Worm (Caenorhabditis elegans) whole organism, young adult: Measurements from ENCODE around the gene K09E3.7.
A peak's percentile ranks its signal among the peaks of the same experiment; 100 is the strongest.

Source experiments
- C06A6.2 ChIP-seq: fragments of 200-800 bp; sonication (Bioruptor generic); conservative IDR thresholded peaks from 2 replicates; pipeline ENCODE4 v1.3.6; 2022; ENCODE audit warnings: missing genetic modification characterization, missing compliant biosample characterization
- D2030.7 ChIP-seq: fragments of 200-800 bp; sonication (Bioruptor generic); IDR thresholded peaks from 2 replicates; pipeline ENCODE4 v1.3.6; 2022; ENCODE audit warnings: missing genetic modification reagents, missing genetic modification characterization, missing compliant biosample characterization
- F23B12.7 ChIP-seq: sonication (generic microtip); optimal IDR thresholded peaks from 2 replicates; lab custom pipeline; 2017; ENCODE audit warnings: missing genetic modification characterization, mild to moderate bottlenecking, missing compliant biosample characterization, antibody characterized with exemption, moderate library complexity; ENCODE audit not compliant: insufficient read depth
- F39B2.1 ChIP-seq: fragments of 200-800 bp; sonication (Bioruptor generic); IDR thresholded peaks from 2 replicates; pipeline ENCODE4 v1.3.6; 2022; ENCODE audit warnings: missing genetic modification reagents, missing genetic modification characterization, missing compliant biosample characterization
- F49E8.2 ChIP-seq: sonication (generic microtip); optimal IDR thresholded peaks from 3 replicates; lab custom pipeline; 2017; ENCODE audit warnings: missing genetic modification characterization, mild to moderate bottlenecking, missing compliant biosample characterization, antibody characterized with exemption, moderate library complexity; ENCODE audit not compliant: insufficient read depth
- T07F8.4 ChIP-seq: sonication (generic microtip); optimal IDR thresholded peaks from 2 replicates; lab custom pipeline; 2016; ENCODE audit warnings: mild to moderate bottlenecking, missing genetic modification characterization, moderate library complexity, missing compliant biosample characterization
- T26A5.8 ChIP-seq: sonication (generic microtip); optimal IDR thresholded peaks from 2 replicates; lab custom pipeline; 2016; ENCODE audit warnings: missing genetic modification characterization, missing compliant biosample characterization
- Y53F4B.3 ChIP-seq: fragments of 200-800 bp; sonication (Bioruptor generic); IDR thresholded peaks from 2 replicates; pipeline ENCODE4 v1.3.6; 2022; ENCODE audit warnings: missing genetic modification reagents, missing genetic modification characterization, missing compliant biosample characterization
- Y79H2A.3 ChIP-seq: fragments of 200-800 bp; sonication (Bioruptor generic); conservative IDR thresholded peaks from 2 replicates; pipeline ENCODE4 v1.3.6; 2022; ENCODE audit warnings: missing genetic modification reagents, missing genetic modification characterization, missing compliant biosample characterization
- ZK185.1 ChIP-seq: sonication (generic microtip); optimal IDR thresholded peaks from 2 replicates; lab custom pipeline; 2016; ENCODE audit warnings: mild to moderate bottlenecking, missing genetic modification characterization, missing compliant biosample characterization; ENCODE audit not compliant: poor library complexity, severe bottlenecking
- akir-1 ChIP-seq: fragments of 200-800 bp; sonication (Bioruptor generic); optimal IDR thresholded peaks from 2 replicates; lab custom pipeline; 2018; ENCODE audit warnings: mild to moderate bottlenecking, missing genetic modification characterization, moderate library complexity, missing compliant biosample characterization
- ama-1 ChIP-seq, 3 experiments: fragments of 150-350 bp in 1 of 3; sonication (generic microtip) in 2 of 3; optimal IDR thresholded peaks; 2 replicates each; lab custom pipeline; 2014 to 2018; ENCODE audit warnings: missing biosample characterization in 2 of 3, missing genetic modification characterization in 2 of 3, missing genetic modification reagents in 2 of 3
- atf-7 ChIP-seq: sonication (generic microtip); optimal IDR thresholded peaks from 2 replicates; lab custom pipeline; 2017; ENCODE audit warnings: mild to moderate bottlenecking, missing genetic modification characterization, missing compliant biosample characterization
- bed-1 ChIP-seq: fragments of 200-800 bp; sonication (Bioruptor generic); IDR thresholded peaks from 2 replicates; pipeline ENCODE4 v1.3.6; 2022; ENCODE audit warnings: missing genetic modification reagents, missing genetic modification characterization, missing compliant biosample characterization
- ceh-100 ChIP-seq: fragments of 200-800 bp; sonication (Bioruptor generic); IDR thresholded peaks from 2 replicates; pipeline ENCODE4 v1.3.6; 2022; ENCODE audit warnings: missing genetic modification reagents, missing genetic modification characterization, missing compliant biosample characterization
- ceh-27 ChIP-seq: fragments of 200-800 bp; sonication (Bioruptor generic); optimal IDR thresholded peaks from 2 replicates; lab custom pipeline; 2018; ENCODE audit warnings: mild to moderate bottlenecking, missing genetic modification characterization, moderate library complexity, missing compliant biosample characterization
- ceh-40 ChIP-seq: fragments of 200-800 bp; sonication (Bioruptor generic); IDR thresholded peaks from 2 replicates; pipeline ENCODE4 v1.3.6; 2022; ENCODE audit warnings: missing genetic modification characterization, missing compliant biosample characterization
- ceh-58 ChIP-seq: fragments of 200-800 bp; sonication (Bioruptor generic); IDR thresholded peaks from 2 replicates; pipeline ENCODE4 v1.3.6; 2022; ENCODE audit warnings: missing genetic modification characterization, missing compliant biosample characterization
- dox-1 ChIP-seq: fragments of 200-800 bp; sonication (Bioruptor generic); IDR thresholded peaks from 2 replicates; pipeline ENCODE4 v1.3.6; 2022; ENCODE audit warnings: missing genetic modification reagents, missing genetic modification characterization, missing compliant biosample characterization
- egl-18 ChIP-seq: fragments of 200-800 bp; sonication (Bioruptor generic); IDR thresholded peaks from 2 replicates; pipeline ENCODE4 v1.3.6; 2022; ENCODE audit warnings: missing genetic modification reagents, missing genetic modification characterization, missing compliant biosample characterization
- egl-44 ChIP-seq: fragments of 200-800 bp; sonication (Bioruptor generic); IDR thresholded peaks from 2 replicates; pipeline ENCODE4 v1.3.6; 2022; ENCODE audit warnings: missing genetic modification reagents, missing genetic modification characterization, missing compliant biosample characterization
- ekl-4 ChIP-seq: fragments of 200-800 bp; sonication (Bioruptor generic); IDR thresholded peaks from 2 replicates; pipeline ENCODE4 v1.3.6; 2022; ENCODE audit warnings: missing genetic modification reagents, missing genetic modification characterization, missing compliant biosample characterization
- gei-17 ChIP-seq: fragments of 200-800 bp; sonication (Bioruptor generic); optimal IDR thresholded peaks from 2 replicates; lab custom pipeline; 2018; ENCODE audit warnings: mild to moderate bottlenecking, missing genetic modification characterization, missing compliant biosample characterization
- hlh-12 ChIP-seq: sonication (generic microtip); optimal IDR thresholded peaks from 2 replicates; lab custom pipeline; 2016; ENCODE audit warnings: missing genetic modification characterization, missing compliant biosample characterization
- hmg-1.2 ChIP-seq: fragments of 200-800 bp; sonication (Bioruptor generic); IDR thresholded peaks from 2 replicates; pipeline ENCODE4 v1.3.6; 2022; ENCODE audit warnings: missing genetic modification reagents, missing genetic modification characterization, missing compliant biosample characterization
- lag-1 ChIP-seq: fragments of 200-800 bp; sonication (Bioruptor generic); IDR thresholded peaks from 2 replicates; pipeline ENCODE4 v1.3.6; 2022; ENCODE audit warnings: missing genetic modification reagents, missing genetic modification characterization, missing compliant biosample characterization
- let-607 ChIP-seq, 2 experiments: fragments of 200-800 bp in 1 of 2; sonication (Bioruptor generic) in 1 of 2; sonication (generic microtip) in 1 of 2; optimal IDR thresholded peaks; 2 replicates each; lab custom pipeline; 2016 to 2018; ENCODE audit warnings: mild to moderate bottlenecking in 2 of 2, missing compliant biosample characterization in 2 of 2, missing genetic modification characterization in 2 of 2, moderate library complexity in 2 of 2, missing genotype in 1 of 2
- lin-26 ChIP-seq: fragments of 200-800 bp; sonication (Bioruptor generic); IDR thresholded peaks from 2 replicates; pipeline ENCODE4 v1.3.6; 2022; ENCODE audit warnings: missing genetic modification reagents, missing genetic modification characterization, missing compliant biosample characterization
- lin-35 ChIP-seq, 3 experiments: fragments of 150-350 bp in 2 of 3; sonication (generic microtip) in 1 of 3; optimal IDR thresholded peaks; 2 replicates each; lab custom pipeline; 2014 to 2018; ENCODE audit warnings: missing biosample characterization in 3 of 3, missing genetic modification characterization in 3 of 3, missing genetic modification reagents in 3 of 3
- lin-40 ChIP-seq: sonication (generic microtip); optimal IDR thresholded peaks from 2 replicates; lab custom pipeline; 2016; ENCODE audit warnings: missing genetic modification characterization, mild to moderate bottlenecking, missing compliant biosample characterization, missing genotype, missing genetic modification reagents
- lsy-27 ChIP-seq: sonication (generic microtip); optimal IDR thresholded peaks from 2 replicates; lab custom pipeline; 2017; ENCODE audit warnings: missing genetic modification characterization, mild to moderate bottlenecking, missing compliant biosample characterization, antibody characterized with exemption, missing genotype, borderline replicate concordance; ENCODE audit not compliant: insufficient read depth
- madf-6 ChIP-seq: fragments of 200-800 bp; sonication (Bioruptor generic); IDR thresholded peaks from 2 replicates; pipeline ENCODE4 v1.3.6; 2022; ENCODE audit warnings: missing genetic modification reagents, missing genetic modification characterization, missing compliant biosample characterization
- madf-8 ChIP-seq: fragments of 200-800 bp; sonication (Bioruptor generic); conservative IDR thresholded peaks from 2 replicates; pipeline ENCODE4 v1.3.6; 2022; ENCODE audit warnings: missing genetic modification reagents, missing genetic modification characterization, missing compliant biosample characterization
- mxl-1 ChIP-seq: sonication (generic microtip); optimal IDR thresholded peaks from 2 replicates; lab custom pipeline; 2016; ENCODE audit warnings: missing genetic modification characterization, missing compliant biosample characterization
- nfyb-1 ChIP-seq: fragments of 200-800 bp; sonication (Bioruptor generic); IDR thresholded peaks from 2 replicates; pipeline ENCODE4 v1.3.6; 2022; ENCODE audit warnings: missing genetic modification reagents, missing genetic modification characterization, missing compliant biosample characterization
- nhr-90 ChIP-seq: sonication (generic microtip); optimal IDR thresholded peaks from 2 replicates; lab custom pipeline; 2016; ENCODE audit warnings: missing genotype, mild to moderate bottlenecking, missing genetic modification characterization, missing compliant biosample characterization
- pbrm-1 ChIP-seq: fragments of 200-800 bp; sonication (Bioruptor generic); IDR thresholded peaks from 2 replicates; pipeline ENCODE4 v1.3.6; 2022; ENCODE audit warnings: missing genetic modification reagents, missing genetic modification characterization, missing compliant biosample characterization
- snpc-4 ChIP-seq, 5 experiments: fragments of 150-350 bp in 1 of 5; sonication (generic microtip) in 4 of 5; optimal IDR thresholded peaks; 2 replicates each; lab custom pipeline; 2014 to 2018; ENCODE audit warnings: missing genetic modification characterization in 5 of 5, missing biosample characterization in 3 of 5, antibody characterized with exemption in 2 of 5, mild to moderate bottlenecking in 2 of 5, missing compliant biosample characterization in 2 of 5, missing genotype in 2 of 5, moderate library complexity in 2 of 5, missing genetic modification reagents in 1 of 5
- tlf-1 ChIP-seq: fragments of 200-800 bp; sonication (Bioruptor generic); optimal IDR thresholded peaks from 2 replicates; lab custom pipeline; 2018; ENCODE audit warnings: mild to moderate bottlenecking, missing genetic modification characterization, missing compliant biosample characterization
- xnd-1 ChIP-seq: sonication (generic microtip); optimal IDR thresholded peaks from 2 replicates; lab custom pipeline; 2016; ENCODE audit warnings: missing genotype, missing genetic modification reagents, missing genetic modification characterization, missing compliant biosample characterization
- ztf-18 ChIP-seq: sonication (generic microtip); optimal IDR thresholded peaks from 2 replicates; lab custom pipeline; 2016; ENCODE audit warnings: missing genotype, mild to moderate bottlenecking, missing genetic modification characterization, missing compliant biosample characterization
- ztf-22 ChIP-seq: fragments of 200-800 bp; sonication (Bioruptor generic); optimal IDR thresholded peaks from 2 replicates; lab custom pipeline; 2018; ENCODE audit warnings: mild to moderate bottlenecking, missing genetic modification characterization, moderate library complexity, missing compliant biosample characterization
- ztf-28 ChIP-seq: fragments of 200-800 bp; sonication (Bioruptor generic); IDR thresholded peaks from 2 replicates; pipeline ENCODE4 v1.3.6; 2022; ENCODE audit warnings: missing genetic modification reagents, missing genetic modification characterization, missing compliant biosample characterization

The K09E3.7 gene

DNA sequence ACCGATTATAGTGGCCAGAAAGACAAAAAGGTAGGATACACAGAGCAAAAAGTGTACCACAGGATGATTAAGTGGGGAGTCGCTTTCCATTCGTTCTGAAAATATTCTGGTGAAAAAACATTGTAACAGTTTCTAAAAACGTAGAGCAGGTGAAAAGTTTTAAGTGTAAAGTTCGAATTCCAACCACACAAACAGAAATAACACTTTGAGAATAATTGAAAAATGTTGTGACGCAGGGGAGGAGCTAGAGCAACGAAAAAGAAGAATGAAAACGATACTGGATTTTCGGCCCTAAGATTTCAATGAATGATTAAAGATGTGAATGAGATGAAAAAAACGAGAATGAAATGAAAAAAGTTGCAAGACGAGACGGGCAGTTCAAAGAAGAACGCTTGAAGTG, 23.5 kb upstream of the K09E3.7 start, which contains the start of gene npr-21:
TSS of gene npr-21 (minus strand) at position 101 of the 400 bp plus-strand sequence.
- TF ChIP-seq mxl-1 (no peak), F23B12.7 (no peak), let-607 (tag; optimal IDR thresholded peaks at IDR 0.05; lab: Kevin White, UChicago) (no peak), lin-35 (GFP tag; optimal IDR thresholded peaks at IDR 0.05; lab: Kevin White, UChicago) (no peak), T26A5.8 (tag; lab: Kevin White, UChicago) (no peak), egl-18 (GFP tag; lab: Robert Waterston, UW) (no peak), gei-17 (GFP tag; lab: Kevin White, UChicago) (no peak), madf-8 (no peak), ztf-22 (GFP tag; lab: Kevin White, UChicago) (no peak), ama-1 (optimal IDR thresholded peaks at IDR 0.05; lab: Kevin White, UChicago) (no peak), ama-1 (GFP tag; optimal IDR thresholded peaks at IDR 0.05; lab: Kevin White, UChicago) (no peak), hlh-12 (no peak), ztf-18 (tag; lab: Kevin White, UChicago) (no peak), T07F8.4 (no peak), ztf-28 (GFP tag; lab: Robert Waterston, UW) (no peak), nhr-90 (tag; lab: Kevin White, UChicago) (no peak), ceh-40 (GFP tag; lab: Robert Waterston, UW) (no peak)

ce11 chrX:17157089-17157488, 22.8 kb upstream of the K09E3.7 start:
- TF ChIP-seq atf-7, result no peak
- TF ChIP-seq F49E8.2 (tag; lab: Kevin White, UChicago), result no peak
- no peak for TF ChIP-seq ceh-58 (GFP tag; lab: Robert Waterston, UW)
- TF ChIP-seq D2030.7 (GFP tag; lab: Robert Waterston, UW), result no peak
- no peak for TF ChIP-seq madf-6 (GFP tag; lab: Robert Waterston, UW)
- TF ChIP-seq lsy-27 (tag; lab: Kevin White, UChicago), result no peak
- TF ChIP-seq Y53F4B.3 (GFP tag; lab: Robert Waterston, UW), result no peak
- TF ChIP-seq egl-44 (GFP tag; lab: Robert Waterston, UW), result no peak
- TF ChIP-seq lin-26 (GFP tag; lab: Robert Waterston, UW), result no peak
- TF ChIP-seq Y79H2A.3 (GFP tag; lab: Robert Waterston, UW), result no peak
- TF ChIP-seq C06A6.2 (GFP tag; lab: Robert Waterston, UW), result no peak

DNA sequence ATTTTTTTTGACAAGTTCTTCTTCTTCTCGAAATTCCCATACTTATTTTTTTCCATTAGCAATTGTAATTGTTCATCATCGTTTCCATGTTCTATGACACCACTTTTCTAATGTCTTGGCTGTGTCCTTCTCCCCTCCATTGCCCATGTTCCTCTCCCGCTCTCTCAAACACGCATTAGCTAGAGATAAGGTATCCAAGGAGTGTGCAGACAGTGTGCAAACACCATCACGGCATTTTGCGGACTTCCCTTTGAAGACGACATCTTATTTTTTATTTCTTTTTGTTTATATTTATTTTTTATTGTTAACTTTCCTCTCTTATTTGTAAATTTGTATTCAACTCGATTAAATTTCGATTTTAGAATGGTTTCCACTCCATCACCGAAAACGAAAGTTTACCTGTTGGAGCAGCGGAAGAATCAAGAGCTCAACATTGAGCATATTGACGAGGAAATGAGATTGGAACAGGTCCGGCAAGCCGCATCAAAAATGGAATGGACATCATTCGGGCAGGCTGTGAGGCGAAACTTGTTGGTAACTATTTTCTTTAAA, 16.9 kb upstream of the K09E3.7 start, which contains the start of gene mdt-1.2:
TSS of gene mdt-1.2 (plus strand) at position 363 of the 552 bp plus-strand sequence.
- TF ChIP-seq snpc-4 (GFP tag; optimal IDR thresholded peaks at IDR 0.05; lab: Kevin White, UChicago), result peak; percentile 30
- TF ChIP-seq snpc-4 (tag; optimal IDR thresholded peaks at IDR 0.05; lab: Kevin White, UChicago), result peak in 1 of 4 experiments; percentile 17
- 0 out of 2 replicates have a peak, but pooled peaks have one; percentile 35 for TF ChIP-seq dox-1 (GFP tag; lab: Robert Waterston, UW)
- no peak for TF ChIP-seq xnd-1 (tag; lab: Kevin White, UChicago)
- TF ChIP-seq bed-1, result no peak
- TF ChIP-seq let-607 (tag; optimal IDR thresholded peaks at IDR 0.05; lab: Kevin White, UChicago), result peak in 1 of 2 experiments; percentile 45
- TF ChIP-seq F39B2.1 (GFP tag; lab: Robert Waterston, UW), result no peak
- TF ChIP-seq ceh-100 (GFP tag; lab: Robert Waterston, UW), result no peak
- no peak for TF ChIP-seq akir-1 (GFP tag; lab: Kevin White, UChicago)
- peak; percentile 19; the same call in 1 of the 2 replicates for TF ChIP-seq pbrm-1 (GFP tag; lab: Robert Waterston, UW)
- peak; percentile 74 for TF ChIP-seq lin-40
- TF ChIP-seq ceh-27 (GFP tag; lab: Kevin White, UChicago), result peak; percentile 61
- TF ChIP-seq nfyb-1, result peak; percentile 42; the same call in 1 of the 2 replicates
- TF ChIP-seq tlf-1, result no peak
- no peak for TF ChIP-seq ztf-18 (tag; lab: Kevin White, UChicago)
- TF ChIP-seq lag-1 (GFP tag; lab: Robert Waterston, UW), result no peak
- TF ChIP-seq ekl-4, result 0 out of 2 replicates have a peak, but pooled peaks have one; percentile 25
- TF ChIP-seq hmg-1.2 (GFP tag; lab: Robert Waterston, UW), result peak; percentile 91
- TF ChIP-seq lin-35 (GFP tag; optimal IDR thresholded peaks at IDR 0.05; lab: Kevin White, UChicago), result peak in 1 of 3 experiments; percentile 54
- 0 out of 2 replicates have a peak, but pooled peaks have one; percentile 27 for TF ChIP-seq lin-26 (GFP tag; lab: Robert Waterston, UW)
- peak; percentile 60 for TF ChIP-seq ZK185.1
